Worm (Caenorhabditis elegans): ENCODE results near the gene ugt-47.
A peak's percentile ranks its signal among the peaks of the same experiment; 100 is the strongest.

The ugt-47 gene

DNA sequence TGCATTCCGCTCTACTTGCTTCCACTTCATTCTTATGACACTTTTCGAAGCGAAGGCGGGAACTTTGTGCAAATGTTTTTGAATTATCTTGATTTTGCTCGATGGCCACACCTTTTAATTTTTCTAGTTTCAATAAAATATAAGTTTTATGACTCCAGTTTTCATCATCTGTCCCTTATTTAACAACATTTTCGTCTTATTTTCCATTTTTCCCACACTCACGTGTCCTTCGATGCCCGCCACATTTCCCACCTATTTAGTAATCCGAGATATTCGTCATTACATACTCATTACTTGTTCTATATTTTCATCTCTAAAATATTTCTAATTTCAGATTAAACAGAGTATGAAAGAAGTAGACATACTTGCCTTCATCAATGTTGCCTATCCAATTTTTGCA, 4.0 kb downstream of the ugt-47 start, which contains the start of gene srd-49:
Gene srd-49 (plus strand): TSS at position 301 of the 400 bp plus-strand sequence.
- TF ChIP-seq ceh-82 (tag; optimal IDR thresholded peaks at IDR 0.05) (no peak), skn-1 (tag; optimal IDR thresholded peaks at IDR 0.05) (no peak), lin-39 (tag; optimal IDR thresholded peaks at IDR 0.05) (no peak), sea-2 (GFP tag; optimal IDR thresholded peaks at IDR 0.05) (no peak), nfya-1 (tag; optimal IDR thresholded peaks at IDR 0.05; ENCODE audit: insufficient read depth) (no peak), fos-1 (tag; optimal IDR thresholded peaks at IDR 0.05) (no peak), tbx-2 (tag; optimal IDR thresholded peaks at IDR 0.05) (no peak), nhr-25 (tag; optimal IDR thresholded peaks at IDR 0.05) (no peak), mml-1 (tag; optimal IDR thresholded peaks at IDR 0.05) (no peak), lsy-12 (tag; optimal IDR thresholded peaks at IDR 0.05) (no peak), pqm-1 (tag; optimal IDR thresholded peaks at IDR 0.05) (no peak), fkh-10 (GFP tag; optimal IDR thresholded peaks at IDR 0.05) (no peak), elt-1 (tag; optimal IDR thresholded peaks at IDR 0.05) (no peak)

DNA sequence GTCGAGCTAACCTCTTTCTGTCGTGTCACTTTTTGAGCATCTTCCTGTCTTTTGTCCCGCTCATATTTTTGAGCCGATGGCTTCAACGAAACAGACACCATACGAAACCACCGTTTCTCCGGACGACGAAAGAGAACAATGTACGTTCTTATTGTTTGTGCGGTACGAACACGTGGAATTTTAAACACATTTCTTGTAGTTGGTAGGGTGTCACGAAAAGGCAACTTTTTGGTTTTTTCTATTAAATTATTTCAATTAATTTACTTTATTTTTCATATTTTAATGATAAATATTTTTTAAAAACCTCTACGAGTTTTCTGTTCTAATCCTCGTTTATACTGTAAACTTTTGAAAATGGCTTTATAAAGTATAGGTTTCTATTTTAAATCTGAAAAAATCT, 7.2 kb downstream of the ugt-47 start, which contains the start of gene R04B5.11:
Gene R04B5.11 (minus strand): TSS at position 101 of the 400 bp plus-strand sequence.
- TF ChIP-seq elt-1 (tag; optimal IDR thresholded peaks at IDR 0.05), result no peak
- no peak for TF ChIP-seq pqm-1 (tag; optimal IDR thresholded peaks at IDR 0.05)
- no peak for TF ChIP-seq aly-2 (tag; optimal IDR thresholded peaks at IDR 0.05)
- TF ChIP-seq nhr-25 (tag; optimal IDR thresholded peaks at IDR 0.05), result no peak
- TF ChIP-seq nhr-23 (tag; optimal IDR thresholded peaks at IDR 0.05), result no peak

ce11 chrV:10090461-10090860, 7.9 kb downstream of the ugt-47 start, which contains the start of gene R04B5.7:
Gene R04B5.7, minus strand, starts transcription at chrV:10090561.
- TF ChIP-seq eor-1 (tag; optimal IDR thresholded peaks at IDR 0.05), result no peak
- no peak for TF ChIP-seq egl-5 (tag; optimal IDR thresholded peaks at IDR 0.05)
- no peak for TF ChIP-seq nhr-12 (tag; optimal IDR thresholded peaks at IDR 0.05)
- no peak for TF ChIP-seq nfya-1 (tag; optimal IDR thresholded peaks at IDR 0.05; ENCODE audit: insufficient read depth)
- no peak for TF ChIP-seq lin-39 (tag; optimal IDR thresholded peaks at IDR 0.05)
- no peak for TF ChIP-seq elt-3 (tag; optimal IDR thresholded peaks at IDR 0.05)
- TF ChIP-seq unc-62 (GFP tag; optimal IDR thresholded peaks at IDR 0.05), result no peak
- no peak for TF ChIP-seq daf-12 (tag; optimal IDR thresholded peaks at IDR 0.05)
- no peak for TF ChIP-seq fkh-10 (GFP tag; optimal IDR thresholded peaks at IDR 0.05)
- no peak for TF ChIP-seq elt-2 (tag; optimal IDR thresholded peaks at IDR 0.05)
- TF ChIP-seq snpc-4 (tag; optimal IDR thresholded peaks at IDR 0.05), result no peak
- no peak for TF ChIP-seq nhr-43 (tag; optimal IDR thresholded peaks at IDR 0.05; ENCODE audit: poor library complexity, severe bottlenecking)
- no peak for TF ChIP-seq nhr-77 (tag; optimal IDR thresholded peaks at IDR 0.05)
- no peak for TF ChIP-seq skn-1 (tag; optimal IDR thresholded peaks at IDR 0.05)
- TF ChIP-seq nhr-67 (tag; optimal IDR thresholded peaks at IDR 0.05), result no peak
- no peak for TF ChIP-seq nhr-237 (tag; optimal IDR thresholded peaks at IDR 0.05)
- TF ChIP-seq zag-1 (tag; optimal IDR thresholded peaks at IDR 0.05), result no peak
- TF ChIP-seq nhr-23 (tag; optimal IDR thresholded peaks at IDR 0.05), result no peak
- TF ChIP-seq nhr-25 (tag; optimal IDR thresholded peaks at IDR 0.05), result no peak

DNA sequence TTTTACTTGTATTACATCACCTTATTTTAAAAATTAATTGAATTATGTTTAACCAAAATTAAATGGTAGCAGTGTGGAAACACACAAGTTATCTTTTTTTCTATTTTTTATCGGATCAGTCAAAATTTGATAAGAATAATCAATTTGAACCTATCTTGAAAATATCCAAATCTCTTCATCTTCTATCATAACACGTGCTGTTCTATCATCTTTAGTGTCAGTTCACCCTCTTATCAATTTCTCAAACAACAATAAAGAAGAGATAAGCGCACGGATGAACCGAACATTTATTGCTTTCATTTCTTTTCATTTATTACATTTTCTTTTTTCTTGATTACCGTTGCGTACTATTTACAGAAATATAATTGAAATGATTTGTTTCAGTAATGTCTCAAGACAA, 11.3 kb downstream of the ugt-47 start, which contains the start of gene R04B5.5:
Gene R04B5.5 (plus strand): TSS at position 378 of the 400 bp plus-strand sequence.
- TF ChIP-seq lin-15B (tag; optimal IDR thresholded peaks at IDR 0.05) (no peak), hmg-11 (tag; optimal IDR thresholded peaks at IDR 0.05) (no peak), lin-39 (tag; optimal IDR thresholded peaks at IDR 0.05) (no peak), fos-1 (tag; optimal IDR thresholded peaks at IDR 0.05) (no peak), lsy-12 (tag; optimal IDR thresholded peaks at IDR 0.05) (no peak), skn-1 (tag; optimal IDR thresholded peaks at IDR 0.05) (no peak), pqm-1 (tag; optimal IDR thresholded peaks at IDR 0.05) (peak; percentile 81), elt-1 (tag; optimal IDR thresholded peaks at IDR 0.05) (no peak), ceh-82 (tag; optimal IDR thresholded peaks at IDR 0.05) (no peak), fkh-2 (tag; optimal IDR thresholded peaks at IDR 0.05) (no peak), nhr-76 (tag; optimal IDR thresholded peaks at IDR 0.05) (peak; percentile 62), ztf-4 (tag; optimal IDR thresholded peaks at IDR 0.05) (peak; percentile 61), zag-1 (tag; optimal IDR thresholded peaks at IDR 0.05) (no peak), egl-5 (tag; optimal IDR thresholded peaks at IDR 0.05) (no peak), tbx-2 (tag; optimal IDR thresholded peaks at IDR 0.05) (no peak), nhr-43 (tag; optimal IDR thresholded peaks at IDR 0.05; ENCODE audit: poor library complexity, severe bottlenecking) (peak; percentile 59), jun-1 (tag; optimal IDR thresholded peaks at IDR 0.05) (peak; percentile 39), ceh-28 (tag; optimal IDR thresholded peaks at IDR 0.05) (peak; percentile 2), eor-1 (tag; optimal IDR thresholded peaks at IDR 0.05) (no peak), daf-12 (tag; optimal IDR thresholded peaks at IDR 0.05) (no peak), mdl-1 (tag; optimal IDR thresholded peaks at IDR 0.05) (peak; percentile 18), ceh-16 (tag; optimal IDR thresholded peaks at IDR 0.05) (no peak), elt-2 (tag; optimal IDR thresholded peaks at IDR 0.05) (peak; percentile 91), unc-39 (tag; optimal IDR thresholded peaks at IDR 0.05) (no peak), nhr-23 (tag; optimal IDR thresholded peaks at IDR 0.05) (peak; percentile 60), ama-1 (optimal IDR thresholded peaks at IDR 0.05) (no peak), nhr-77 (tag; optimal IDR thresholded peaks at IDR 0.05) (no peak), sea-2 (GFP tag; optimal IDR thresholded peaks at IDR 0.05) (no peak), elt-3 (tag; optimal IDR thresholded peaks at IDR 0.05) (peak in 1 of 3 experiments; percentile 71), pha-4 (tag; optimal IDR thresholded peaks at IDR 0.05) (no peak)

All from whole organism, L3 larva.